Worm (Caenorhabditis elegans) whole organism, young adult: ENCODE measurements around the gene D1086.8.

Experiments
- ama-1 ChIP-seq, 3 experiments: fragments of 150-350 bp in 1 of 3; sonication (generic microtip) in 2 of 3; optimal IDR thresholded peaks; 2 replicates each; lab custom pipeline; 2014 to 2018; ENCODE audit warnings: missing biosample characterization in 2 of 3, missing genetic modification characterization in 2 of 3, missing genetic modification reagents in 2 of 3
- aptf-3 ChIP-seq: fragments of 200-800 bp; sonication (Bioruptor generic); IDR thresholded peaks from 2 replicates; pipeline ENCODE4 v1.3.6; 2022; ENCODE audit warnings: missing genetic modification characterization, missing compliant biosample characterization
- ceh-100 ChIP-seq: fragments of 200-800 bp; sonication (Bioruptor generic); IDR thresholded peaks from 2 replicates; pipeline ENCODE4 v1.3.6; 2022; ENCODE audit warnings: missing genetic modification reagents, missing genetic modification characterization, missing compliant biosample characterization
- dpl-1 ChIP-seq: fragments of 150-350 bp; optimal IDR thresholded peaks from 2 replicates; lab custom pipeline; 2014; ENCODE audit warnings: missing biosample characterization, missing genetic modification reagents, missing genetic modification characterization
- let-526 ChIP-seq: fragments of 200-800 bp; sonication (Bioruptor generic); IDR thresholded peaks from 2 replicates; pipeline ENCODE4 v1.3.6; 2022; ENCODE audit warnings: missing genetic modification reagents, missing genetic modification characterization, missing compliant biosample characterization
- pha-4 ChIP-seq: fragments of 150-350 bp; sonication (generic microtip); optimal IDR thresholded peaks from 2 replicates; lab custom pipeline; 2014; ENCODE audit warnings: missing biosample characterization, missing genetic modification reagents, missing genetic modification characterization
- repo-1 ChIP-seq: sonication (generic microtip); optimal IDR thresholded peaks from 2 replicates; lab custom pipeline; 2017; ENCODE audit warnings: mild to moderate bottlenecking, missing genetic modification characterization, missing compliant biosample characterization

DNA sequence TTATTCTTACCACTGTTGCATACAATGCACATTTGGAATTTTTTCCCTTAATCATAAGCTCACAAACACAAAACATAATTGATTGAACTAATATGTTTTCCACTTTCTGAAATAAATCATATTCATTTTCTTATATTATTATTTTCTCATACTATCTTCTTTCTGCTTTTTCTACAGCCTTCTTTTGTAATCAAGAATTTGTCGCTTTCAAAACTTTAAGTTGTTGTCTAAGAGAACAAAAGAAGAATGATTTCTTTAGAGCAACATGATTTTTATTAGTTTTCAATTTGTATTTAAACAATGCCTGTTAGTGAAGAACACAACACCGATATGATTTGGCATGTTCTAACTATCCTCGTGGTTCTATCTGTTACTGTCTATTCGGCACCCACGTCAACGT lies 9.9 kb upstream of the D1086.8 start, which contains the start of gene D1086.7:
- TF ChIP-seq pha-4 (tag; lab: Kevin White, UChicago) (no peak), ama-1 (optimal IDR thresholded peaks at IDR 0.05; lab: Kevin White, UChicago) (no peak), ama-1 (GFP tag; optimal IDR thresholded peaks at IDR 0.05; lab: Kevin White, UChicago) (no peak), ceh-100 (GFP tag; lab: Robert Waterston, UW) (no peak), let-526 (GFP tag; lab: Robert Waterston, UW) (no peak), aptf-3 (GFP tag; lab: Robert Waterston, UW) (no peak), dpl-1 (GFP tag; lab: Kevin White, UChicago) (no peak), repo-1 (tag; lab: Kevin White, UChicago) (no peak)
